Worm (Caenorhabditis elegans) whole organism, mixed stage, embryonic: Measurements from ENCODE around the gene F02D10.6.

Experiments
- M03D4.4 ChIP-seq: sonication (generic microtip); optimal IDR thresholded peaks from 2 replicates; lab custom pipeline; 2017; ENCODE audit warnings: mild to moderate bottlenecking, missing genetic modification characterization, missing compliant biosample characterization
- bed-3 ChIP-seq: fragments of 200-800 bp; sonication (Bioruptor generic); optimal IDR thresholded peaks from 3 replicates; lab custom pipeline; 2018; ENCODE audit warnings: mild to moderate bottlenecking, missing genetic modification characterization, moderate library complexity, missing compliant biosample characterization
- blmp-1 ChIP-seq: fragments of 150-350 bp; optimal IDR thresholded peaks from 2 replicates; lab custom pipeline; 2014; ENCODE audit warnings: missing biosample characterization, missing genetic modification characterization
- ceh-39 ChIP-seq: fragments of 150-350 bp; optimal IDR thresholded peaks from 2 replicates; lab custom pipeline; 2014; ENCODE audit warnings: missing biosample characterization, missing genetic modification characterization
- ceh-43 ChIP-seq: fragments of 200-800 bp; sonication (Bioruptor generic); optimal IDR thresholded peaks from 2 replicates; lab custom pipeline; 2018; ENCODE audit warnings: mild to moderate bottlenecking, missing genetic modification characterization, moderate library complexity, missing compliant biosample characterization
- ceh-83 ChIP-seq: fragments of 200-800 bp; sonication (Bioruptor generic); optimal IDR thresholded peaks from 2 replicates; lab custom pipeline; 2018; ENCODE audit warnings: mild to moderate bottlenecking, missing genetic modification characterization, missing compliant biosample characterization
- ces-1 ChIP-seq: fragments of 150-350 bp; optimal IDR thresholded peaks from 2 replicates; lab custom pipeline; 2014; ENCODE audit warnings: missing biosample characterization, missing genetic modification reagents, missing genetic modification characterization
- cnd-1 ChIP-seq: fragments of 200-800 bp; sonication (Bioruptor generic); optimal IDR thresholded peaks from 2 replicates; lab custom pipeline; 2018; ENCODE audit warnings: mild to moderate bottlenecking, missing genetic modification characterization, missing compliant biosample characterization
- drap-1 ChIP-seq: fragments of 200-800 bp; sonication (Bioruptor generic); optimal IDR thresholded peaks from 3 replicates; lab custom pipeline; 2018; ENCODE audit warnings: mild to moderate bottlenecking, missing genetic modification characterization, missing compliant biosample characterization
- elt-1 ChIP-seq: sonication (generic microtip); optimal IDR thresholded peaks from 2 replicates; lab custom pipeline; 2017; ENCODE audit warnings: missing genetic modification characterization, mild to moderate bottlenecking, missing compliant biosample characterization, antibody characterized with exemption, moderate library complexity, borderline replicate concordance; ENCODE audit not compliant: insufficient read depth
- elt-3 ChIP-seq: fragments of 150-350 bp; optimal IDR thresholded peaks from 2 replicates; lab custom pipeline; 2014; ENCODE audit warnings: missing biosample characterization, missing genetic modification characterization
- flh-1 ChIP-seq: fragments of 200-800 bp; sonication (Bioruptor generic); optimal IDR thresholded peaks from 2 replicates; lab custom pipeline; 2018; ENCODE audit warnings: mild to moderate bottlenecking, missing genetic modification characterization, moderate library complexity, missing compliant biosample characterization
- ham-2 ChIP-seq: fragments of 200-800 bp; sonication (Bioruptor generic); optimal IDR thresholded peaks from 2 replicates; lab custom pipeline; 2018; ENCODE audit warnings: mild to moderate bottlenecking, missing genetic modification characterization, missing compliant biosample characterization
- hlh-1 ChIP-seq: fragments of 150-350 bp; optimal IDR thresholded peaks from 2 replicates; lab custom pipeline; 2014; ENCODE audit warnings: missing biosample characterization, missing genetic modification reagents, missing genetic modification characterization
- lin-13 ChIP-seq: fragments of 150-350 bp; optimal IDR thresholded peaks from 2 replicates; lab custom pipeline; 2014; ENCODE audit warnings: missing biosample characterization, missing genetic modification characterization
- lin-32 ChIP-seq: fragments of 200-800 bp; sonication (Bioruptor generic); optimal IDR thresholded peaks from 2 replicates; lab custom pipeline; 2018; ENCODE audit warnings: mild to moderate bottlenecking, missing genetic modification characterization, missing compliant biosample characterization
- lsy-2 ChIP-seq: fragments of 150-350 bp; optimal IDR thresholded peaks from 2 replicates; lab custom pipeline; 2014; ENCODE audit warnings: missing biosample characterization, missing genetic modification characterization
- mab-5 ChIP-seq: fragments of 150-350 bp; optimal IDR thresholded peaks from 2 replicates; lab custom pipeline; 2014; ENCODE audit warnings: missing biosample characterization, missing genetic modification characterization
- mep-1 ChIP-seq: fragments of 150-350 bp; optimal IDR thresholded peaks from 2 replicates; lab custom pipeline; 2017; ENCODE audit warnings: missing biosample characterization, missing genetic modification reagents, missing genetic modification characterization, inconsistent platforms
- mls-2 ChIP-seq: sonication (generic microtip); optimal IDR thresholded peaks from 2 replicates; lab custom pipeline; 2016; ENCODE audit warnings: mild to moderate bottlenecking, missing genetic modification characterization, moderate library complexity, missing compliant biosample characterization
- nhr-12 ChIP-seq: fragments of 150-350 bp; optimal IDR thresholded peaks from 2 replicates; lab custom pipeline; 2014; ENCODE audit warnings: missing biosample characterization, missing genetic modification characterization
- nhr-2 ChIP-seq: fragments of 150-350 bp; optimal IDR thresholded peaks from 2 replicates; lab custom pipeline; 2014; ENCODE audit warnings: missing biosample characterization, missing genetic modification characterization
- nhr-237 ChIP-seq: fragments of 150-350 bp; optimal IDR thresholded peaks from 2 replicates; lab custom pipeline; 2014; ENCODE audit warnings: missing biosample characterization, missing genetic modification characterization
- nhr-28 ChIP-seq: fragments of 150-350 bp; optimal IDR thresholded peaks from 2 replicates; lab custom pipeline; 2014; ENCODE audit warnings: missing biosample characterization, missing genetic modification characterization
- nhr-76 ChIP-seq: sonication (generic microtip); optimal IDR thresholded peaks from 2 replicates; lab custom pipeline; 2017; ENCODE audit warnings: missing biosample characterization, missing genetic modification characterization
- pha-4 ChIP-seq: fragments of 150-350 bp; optimal IDR thresholded peaks from 2 replicates; lab custom pipeline; 2018; ENCODE audit warnings: missing biosample characterization, missing genetic modification reagents, missing genetic modification characterization
- sem-2 ChIP-seq: fragments of 200-800 bp; sonication (Bioruptor generic); optimal IDR thresholded peaks from 2 replicates; lab custom pipeline; 2018; ENCODE audit warnings: mild to moderate bottlenecking, missing genetic modification characterization, missing compliant biosample characterization
- snpc-4 ChIP-seq: fragments of 150-350 bp; optimal IDR thresholded peaks from 2 replicates; lab custom pipeline; 2014; ENCODE audit warnings: missing biosample characterization, missing genetic modification characterization
- sptf-1 ChIP-seq: sonication (generic microtip); optimal IDR thresholded peaks from 2 replicates; lab custom pipeline; 2017; ENCODE audit warnings: mild to moderate bottlenecking, missing genetic modification characterization, moderate library complexity, missing compliant biosample characterization
- tbx-8 ChIP-seq: fragments of 200-800 bp; sonication (Bioruptor generic); optimal IDR thresholded peaks from 2 replicates; lab custom pipeline; 2018; ENCODE audit warnings: mild to moderate bottlenecking, missing genetic modification characterization, moderate library complexity, missing compliant biosample characterization
- unc-120 ChIP-seq: sonication (generic microtip); optimal IDR thresholded peaks from 2 replicates; lab custom pipeline; 2017; ENCODE audit warnings: missing genetic modification characterization, missing compliant biosample characterization; ENCODE audit not compliant: poor library complexity, severe bottlenecking
- unc-39 ChIP-seq: fragments of 150-350 bp; optimal IDR thresholded peaks from 2 replicates; lab custom pipeline; 2014; ENCODE audit warnings: missing biosample characterization, missing genetic modification characterization
- unc-62 ChIP-seq: fragments of 150-350 bp; optimal IDR thresholded peaks from 2 replicates; lab custom pipeline; 2014; ENCODE audit warnings: missing biosample characterization, missing genetic modification reagents, missing genetic modification characterization
- zip-8 ChIP-seq: fragments of 150-350 bp; optimal IDR thresholded peaks from 2 replicates; lab custom pipeline; 2014; ENCODE audit warnings: missing biosample characterization, missing genetic modification characterization
- ztf-11 ChIP-seq: fragments of 150-350 bp; optimal IDR thresholded peaks from 2 replicates; lab custom pipeline; 2014; ENCODE audit warnings: missing biosample characterization, missing genetic modification characterization

F02D10.6 gene

ce11 chrX:13463793-13464192 lies 12.3 kb upstream of the F02D10.6 start, which contains the start of gene F02D10.2:
Gene F02D10.2, minus strand, starts transcription at chrX:13463893.
- TF ChIP-seq ztf-11 (tag; lab: Kevin White, UChicago) (no peak), ham-2 (GFP tag; lab: Kevin White, UChicago) (no peak), M03D4.4 (tag; lab: Kevin White, UChicago) (no peak), nhr-28 (no peak), snpc-4 (no peak), ceh-83 (GFP tag; lab: Kevin White, UChicago) (no peak), mls-2 (no peak), ceh-39 (no peak), ceh-43 (GFP tag; lab: Kevin White, UChicago) (no peak), lsy-2 (tag; lab: Kevin White, UChicago) (no peak), unc-62 (no peak), nhr-76 (no peak)

- TF ChIP-seq drap-1 (GFP tag; lab: Kevin White, UChicago): no peak
- TF ChIP-seq hlh-1 (tag; lab: Kevin White, UChicago): no peak
- no peak for TF ChIP-seq lsy-2 (tag; lab: Kevin White, UChicago)
- no peak for TF ChIP-seq unc-39 (tag; lab: Kevin White, UChicago)
- TF ChIP-seq nhr-12 (tag; lab: Kevin White, UChicago): no peak
- no peak for TF ChIP-seq M03D4.4 (tag; lab: Kevin White, UChicago)
- TF ChIP-seq unc-62: no peak
- no peak for TF ChIP-seq nhr-2 (tag; lab: Kevin White, UChicago)
- no peak for TF ChIP-seq bed-3
Observed at ce11 chrX:13462519-13462918, 11.0 kb upstream of the F02D10.6 start, which contains the start of gene F02D10.3. Gene F02D10.3, minus strand, starts transcription at chrX:13462619.

ce11 chrX:13456442-13456841 lies 5.0 kb upstream of the F02D10.6 start, which contains the start of gene flr-1:
Gene flr-1, minus strand, starts transcription at chrX:13456542.
- no peak for TF ChIP-seq elt-3 (tag; lab: Kevin White, UChicago)
- no peak for TF ChIP-seq mab-5 (tag; lab: Kevin White, UChicago)
- TF ChIP-seq sem-2: no peak
- no peak for TF ChIP-seq nhr-12 (tag; lab: Kevin White, UChicago)
- no peak for TF ChIP-seq lsy-2 (tag; lab: Kevin White, UChicago)
- no peak for TF ChIP-seq blmp-1 (tag; lab: Kevin White, UChicago)
- TF ChIP-seq hlh-1 (tag; lab: Kevin White, UChicago): no peak
- no peak for TF ChIP-seq unc-120
- TF ChIP-seq ceh-43 (GFP tag; lab: Kevin White, UChicago): no peak
- TF ChIP-seq pha-4 (tag; lab: Kevin White, UChicago): no peak
- TF ChIP-seq, all 35 proteins: peak for 0

ce11 chrX:13448665-13449099 lies 2.8 kb downstream of the F02D10.6 start:
- TF ChIP-seq tbx-8 (GFP tag; lab: Kevin White, UChicago): peak; percentile 39
- peak; percentile 31 for TF ChIP-seq cnd-1 (tag; lab: Kevin White, UChicago)
- TF ChIP-seq M03D4.4 (tag; lab: Kevin White, UChicago): peak; percentile 65
- peak; percentile 88 for TF ChIP-seq sptf-1
- peak; percentile 46 for TF ChIP-seq sem-2
- TF ChIP-seq bed-3: peak; percentile 43
- peak; percentile 69 for TF ChIP-seq ham-2 (GFP tag; lab: Kevin White, UChicago)
- peak; percentile 83 for TF ChIP-seq ceh-83 (GFP tag; lab: Kevin White, UChicago)
- peak; percentile 21 for TF ChIP-seq flh-1 (GFP tag; lab: Kevin White, UChicago)
- peak; percentile 64 for TF ChIP-seq lin-32 (GFP tag; lab: Kevin White, UChicago)
- peak; percentile 83 for TF ChIP-seq drap-1 (GFP tag; lab: Kevin White, UChicago)
- TF ChIP-seq ceh-43 (GFP tag; lab: Kevin White, UChicago): peak; percentile 64
- TF ChIP-seq ces-1 (GFP tag; lab: Kevin White, UChicago): peak; percentile 27
- peak; percentile 54 for TF ChIP-seq unc-120
- TF ChIP-seq mep-1: peak; percentile 6
- peak; percentile 87 for TF ChIP-seq mls-2

- no peak for TF ChIP-seq snpc-4
- TF ChIP-seq mep-1: no peak
- TF ChIP-seq sem-2: no peak
- TF ChIP-seq zip-8 (tag; lab: Kevin White, UChicago): no peak
- TF ChIP-seq pha-4 (tag; lab: Kevin White, UChicago): no peak
- TF ChIP-seq nhr-12 (tag; lab: Kevin White, UChicago): no peak
- TF ChIP-seq unc-120: no peak
- TF ChIP-seq ceh-43 (GFP tag; lab: Kevin White, UChicago): no peak
- TF ChIP-seq ztf-11 (tag; lab: Kevin White, UChicago): no peak
- no peak for TF ChIP-seq elt-3 (tag; lab: Kevin White, UChicago)
- no peak for TF ChIP-seq lin-32 (GFP tag; lab: Kevin White, UChicago)
- no peak for TF ChIP-seq ham-2 (GFP tag; lab: Kevin White, UChicago)
- TF ChIP-seq nhr-28: no peak
- no peak for TF ChIP-seq cnd-1 (tag; lab: Kevin White, UChicago)
- no peak for TF ChIP-seq elt-1 (tag; lab: Kevin White, UChicago)
- no peak for TF ChIP-seq lin-13 (tag; lab: Kevin White, UChicago)
- no peak for TF ChIP-seq unc-39 (tag; lab: Kevin White, UChicago)
- TF ChIP-seq nhr-237: no peak
- TF ChIP-seq ceh-39: no peak
Observed at ce11 chrX:13446418-13446817, 5.1 kb downstream of the F02D10.6 start, which contains the start of gene set-8. Gene set-8, plus strand, starts transcription at chrX:13446718.
